Worm (Caenorhabditis elegans): ENCODE data around the gene mbf-1.
A peak's percentile ranks its signal among the peaks of the same experiment; 100 is the strongest.

Gene mbf-1

DNA sequence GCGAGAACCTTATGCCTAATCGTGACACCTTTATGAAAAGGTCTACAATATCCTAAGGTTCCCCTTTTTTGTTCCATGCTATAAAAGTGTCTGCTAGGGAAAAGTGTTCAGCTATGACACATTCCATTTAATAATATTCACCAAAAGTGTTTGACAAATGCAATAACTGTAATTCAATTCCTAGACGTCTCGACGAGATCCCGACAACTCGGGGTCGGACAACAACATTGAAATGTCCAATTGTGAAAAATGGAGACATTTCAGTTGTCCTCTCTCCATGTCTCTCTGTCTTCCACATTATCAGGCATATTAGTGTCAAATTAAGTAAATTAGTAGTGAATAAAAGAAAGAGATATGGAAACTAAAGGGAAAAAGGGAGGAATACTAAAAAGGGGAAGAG is 48.7 kb downstream of the mbf-1 start:
- peak; percentile 30 for TF ChIP-seq lin-14 (GFP tag; optimal IDR thresholded peaks at IDR 0.05)
- TF ChIP-seq unc-86 (tag; optimal IDR thresholded peaks at IDR 0.05): no peak

Data from whole organism, L1 larva.